Worm (Caenorhabditis elegans) whole organism, midembryonic: ENCODE measurements around the gene vha-18.
A peak's percentile ranks its signal among the peaks of the same experiment; 100 is the strongest.
"Not testable (repeated sequence)": the region's sequence is repeated elsewhere in the genome, so short reads cannot be mapped to it uniquely, and the experiment has no call there.

Source experiments
- flt-1 ChIP-seq: fragments of 200-800 bp; sonication (Bioruptor generic); IDR thresholded peaks from 2 replicates; pipeline ENCODE4 v1.3.6; 2022; ENCODE audit warnings: missing genetic modification characterization, missing compliant biosample characterization
- klf-2 ChIP-seq: fragments of 200-800 bp; sonication (Bioruptor generic); conservative IDR thresholded peaks from 2 replicates; pipeline ENCODE4 v1.3.6; 2022; ENCODE audit warnings: missing genetic modification reagents, missing genetic modification characterization, missing compliant biosample characterization
- ztf-23 ChIP-seq: fragments of 200-800 bp; sonication (Bioruptor generic); IDR thresholded peaks from 2 replicates; pipeline ENCODE4 v1.3.6; 2022; ENCODE audit warnings: missing genetic modification reagents, missing genetic modification characterization, missing compliant biosample characterization

- TF ChIP-seq flt-1 (peak; percentile 82), ztf-23 (peak; percentile 70; the same call in 1 of the 2 replicates)
- TF ChIP-seq klf-2, result not testable (repeated sequence)
These were observed 18.0 kb upstream of the vha-18 start for ce11 chrV:8431295-8431694.
